Worm (Caenorhabditis elegans) whole organism, midembryonic: Measurements from ENCODE around the gene F26F4.6.

Experiments used
- flt-1 ChIP-seq: fragments of 200-800 bp; sonication (Bioruptor generic); IDR thresholded peaks from 2 replicates; pipeline ENCODE4 v1.3.6; 2022; ENCODE audit warnings: missing genetic modification characterization, missing compliant biosample characterization
- klf-2 ChIP-seq: fragments of 200-800 bp; sonication (Bioruptor generic); conservative IDR thresholded peaks from 2 replicates; pipeline ENCODE4 v1.3.6; 2022; ENCODE audit warnings: missing genetic modification reagents, missing genetic modification characterization, missing compliant biosample characterization

DNA sequence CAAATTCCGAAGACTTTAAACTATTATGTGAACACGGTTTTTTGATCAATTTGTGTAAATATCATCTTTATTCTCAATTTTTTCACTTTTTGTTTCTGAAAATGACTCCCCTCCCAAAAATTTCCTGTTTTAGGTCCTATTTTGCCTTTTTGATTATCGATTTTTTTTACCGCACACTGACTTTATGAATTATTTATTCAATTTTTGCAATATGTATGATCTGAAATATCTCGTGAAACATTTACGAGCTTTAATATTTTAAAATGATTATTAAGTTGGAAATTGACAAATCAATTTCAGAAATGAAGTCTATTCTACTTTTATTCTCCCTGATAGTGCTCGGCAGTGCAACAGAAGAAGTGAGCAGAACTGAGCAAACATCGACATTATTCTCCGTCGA lies 14.0 kb downstream of the F26F4.6 start, which contains the start of gene C35D10.1:
- TF ChIP-seq flt-1 (GFP tag; lab: Robert Waterston, UW) (no peak), klf-2 (GFP tag; lab: Robert Waterston, UW) (no peak)
